Worm (Caenorhabditis elegans): ENCODE data around the gene F21D12.2.

F21D12.2 gene

DNA sequence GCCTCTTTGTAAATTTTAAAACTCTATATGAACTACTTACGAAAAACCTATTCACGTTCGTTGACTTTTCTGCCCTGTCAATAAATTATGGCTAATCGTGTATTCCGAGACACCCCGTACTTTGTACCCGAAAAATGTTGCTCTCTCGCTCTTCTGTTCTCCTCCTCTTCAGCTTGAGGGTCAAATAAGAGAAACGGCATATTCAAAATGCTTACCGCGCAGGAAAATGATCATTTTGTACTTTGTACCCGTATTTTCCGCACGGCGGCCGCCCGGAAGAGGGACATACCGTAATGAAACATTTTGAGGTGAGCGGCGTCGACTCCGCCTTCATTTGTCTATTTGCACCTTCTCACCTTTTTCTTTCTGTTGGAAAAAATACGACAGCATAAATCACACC lies 26.1 kb downstream of the F21D12.2 start:
- TF ChIP-seq ceh-2 (tag; optimal IDR thresholded peaks at IDR 0.05): peak; percentile 33
- no peak for TF ChIP-seq ceh-19 (GFP tag; optimal IDR thresholded peaks at IDR 0.05)
- TF ChIP-seq ceh-34 (tag; optimal IDR thresholded peaks at IDR 0.05): peak; percentile 26
- TF ChIP-seq ets-4 (tag; optimal IDR thresholded peaks at IDR 0.05): peak; percentile 23
- peak; percentile 12 for TF ChIP-seq pha-2 (tag; optimal IDR thresholded peaks at IDR 0.05)

DNA sequence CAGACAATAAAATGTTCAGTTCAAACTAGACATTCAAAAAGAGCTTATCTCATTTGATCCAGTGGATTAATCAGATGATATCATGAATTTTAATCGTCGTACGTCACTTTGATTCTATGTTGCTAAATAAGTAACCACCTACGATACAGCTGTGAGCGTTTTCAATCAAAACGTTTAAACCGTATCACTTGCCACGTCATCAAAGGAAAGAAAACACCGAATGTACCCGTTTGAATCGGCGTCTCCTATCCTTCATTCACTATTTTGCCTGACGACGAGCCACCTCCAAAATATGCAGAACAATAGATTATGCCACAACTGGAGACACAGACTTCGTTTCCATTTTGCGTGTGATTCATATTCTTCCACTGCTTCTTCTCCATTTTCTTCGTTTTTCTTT lies 28.3 kb downstream of the F21D12.2 start:
- TF ChIP-seq ztf-16 (tag; optimal IDR thresholded peaks at IDR 0.05) (no peak), elt-4 (tag; optimal IDR thresholded peaks at IDR 0.05) (no peak), unc-42 (tag; optimal IDR thresholded peaks at IDR 0.05) (no peak), ceh-48 (tag; optimal IDR thresholded peaks at IDR 0.05) (no peak), unc-86 (tag; optimal IDR thresholded peaks at IDR 0.05) (no peak), pqm-1 (tag; optimal IDR thresholded peaks at IDR 0.05) (no peak), ama-1 (optimal IDR thresholded peaks at IDR 0.05) (no peak), rnt-1 (tag; optimal IDR thresholded peaks at IDR 0.05) (no peak), ceh-31 (tag; optimal IDR thresholded peaks at IDR 0.05) (no peak), madf-2 (tag; optimal IDR thresholded peaks at IDR 0.05) (no peak), lin-11 (tag; optimal IDR thresholded peaks at IDR 0.05) (no peak), nfya-1 (tag; optimal IDR thresholded peaks at IDR 0.05) (no peak), C38D4.7 (GFP tag; optimal IDR thresholded peaks at IDR 0.05) (no peak), ceh-45 (GFP tag; IDR thresholded peaks at IDR 0.05) (no peak), sox-2 (GFP tag; IDR thresholded peaks at IDR 0.05) (no peak), fkh-6 (tag; optimal IDR thresholded peaks at IDR 0.05) (no peak), che-1 (tag; optimal IDR thresholded peaks at IDR 0.05) (no peak), ttx-3 (tag; optimal IDR thresholded peaks at IDR 0.05) (no peak), ceh-19 (GFP tag; optimal IDR thresholded peaks at IDR 0.05) (no peak)

DNA sequence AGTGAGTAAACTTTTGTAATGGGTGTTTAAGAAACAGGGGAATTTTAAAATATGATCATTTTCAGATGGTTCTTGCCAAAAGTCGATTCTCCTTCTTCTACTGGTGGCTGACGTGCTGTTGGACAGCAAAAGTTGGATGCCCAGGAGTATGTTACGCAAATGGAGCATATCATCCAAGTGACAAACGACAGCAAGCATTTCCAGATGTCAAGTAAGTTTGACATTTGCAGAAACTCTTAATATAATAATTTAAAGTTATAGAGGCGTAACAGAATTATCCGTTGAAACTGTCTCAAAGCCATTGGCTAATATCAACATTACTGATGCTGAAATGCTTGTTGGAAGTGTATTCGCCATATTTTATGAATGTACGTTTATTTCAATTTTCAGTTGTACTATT lies 30.5 kb downstream of the F21D12.2 start:
- TF ChIP-seq npax-4 (tag; optimal IDR thresholded peaks at IDR 0.05) (no peak), ahr-1 (tag; optimal IDR thresholded peaks at IDR 0.05) (no peak)

DNA sequence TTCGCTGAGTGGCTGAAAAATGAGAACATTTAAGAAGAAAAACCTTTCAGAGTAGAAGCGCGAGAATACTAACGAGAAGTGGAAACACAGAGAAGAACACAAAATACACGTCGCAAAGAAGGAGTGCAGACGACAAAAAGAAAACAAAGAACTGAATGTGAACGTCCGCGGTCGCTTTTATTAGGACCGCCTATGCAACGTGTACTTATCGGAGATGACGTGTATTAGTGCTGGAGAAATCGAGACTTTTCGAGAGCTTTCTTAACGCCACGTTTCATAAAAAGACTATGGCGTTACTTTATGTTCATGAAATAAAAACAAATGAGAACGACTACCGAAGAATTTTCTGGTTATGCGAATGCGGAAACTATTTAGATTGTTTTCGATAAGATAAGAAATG lies 34.9 kb downstream of the F21D12.2 start, which contains the start of gene hsp-4:
TSS of gene hsp-4 (minus strand) at position 139 of the 400 bp plus-strand sequence.
- no peak for TF ChIP-seq hlh-6 (tag; optimal IDR thresholded peaks at IDR 0.05)
- no peak for TF ChIP-seq hlh-8 (tag; optimal IDR thresholded peaks at IDR 0.05)
- TF ChIP-seq ceh-24 (tag; optimal IDR thresholded peaks at IDR 0.05): no peak
- no peak for TF ChIP-seq lin-11 (tag; optimal IDR thresholded peaks at IDR 0.05)
- peak; percentile 1 for TF ChIP-seq elt-2 (tag; optimal IDR thresholded peaks at IDR 0.05)

DNA sequence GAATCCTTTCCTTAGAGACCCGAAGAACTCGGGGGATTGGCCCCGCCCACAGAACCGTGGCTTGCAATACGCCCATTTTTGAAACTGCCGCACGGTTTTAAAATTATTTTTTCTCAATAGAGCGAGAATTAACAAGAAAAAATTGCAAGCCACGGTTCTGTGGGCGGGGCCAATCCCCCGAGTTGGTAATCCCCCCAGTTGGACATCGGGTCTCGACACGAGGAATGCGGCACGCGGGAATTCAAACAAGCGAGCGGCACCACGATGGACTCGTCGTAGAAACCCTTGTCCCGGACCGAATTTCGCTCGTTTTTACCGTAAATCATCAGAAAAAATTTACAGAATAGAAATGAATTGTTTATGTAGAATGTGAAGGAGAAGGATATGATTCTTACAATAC lies 35.5 kb downstream of the F21D12.2 start:
- TF ChIP-seq C38D4.7 (GFP tag; optimal IDR thresholded peaks at IDR 0.05): no peak
- TF ChIP-seq pat-9 (tag; optimal IDR thresholded peaks at IDR 0.05): no peak
- TF ChIP-seq ref-2 (tag; optimal IDR thresholded peaks at IDR 0.05): no peak
- TF ChIP-seq ttx-3 (tag; optimal IDR thresholded peaks at IDR 0.05): no peak
- no peak for TF ChIP-seq ceh-48 (tag; optimal IDR thresholded peaks at IDR 0.05)
- TF ChIP-seq elt-2 (tag; optimal IDR thresholded peaks at IDR 0.05): no peak
- TF ChIP-seq nfya-1 (tag; optimal IDR thresholded peaks at IDR 0.05): no peak
- no peak for TF ChIP-seq ceh-31 (tag; optimal IDR thresholded peaks at IDR 0.05)
- no peak for TF ChIP-seq hlh-6 (tag; optimal IDR thresholded peaks at IDR 0.05)
- no peak for TF ChIP-seq C08G9.2 (tag; optimal IDR thresholded peaks at IDR 0.05)

DNA sequence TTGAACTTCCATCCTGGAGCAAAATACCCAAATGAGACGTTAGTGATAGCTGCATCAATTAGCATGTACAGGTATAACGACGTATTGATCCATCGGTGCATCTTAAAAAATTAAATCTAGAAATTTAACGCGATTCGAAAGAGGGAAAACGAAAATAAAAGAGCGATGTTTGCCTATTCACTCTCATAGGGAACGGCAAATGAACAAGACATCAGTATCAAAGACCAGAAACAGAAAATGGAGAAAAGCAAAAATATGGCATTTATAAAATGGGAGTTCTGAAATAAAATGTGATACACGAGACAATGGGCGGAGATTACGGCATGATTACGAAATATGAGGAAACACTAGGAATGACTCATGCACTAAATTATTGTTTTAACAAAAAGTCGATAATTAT lies 38.8 kb downstream of the F21D12.2 start, which contains the start of gene haf-2:
TSS of gene haf-2 (minus strand) at position 101 of the 400 bp plus-strand sequence.
- TF ChIP-seq ceh-48 (tag; optimal IDR thresholded peaks at IDR 0.05): no peak
